Worm (Caenorhabditis elegans) whole organism, L1 larva: ENCODE data around the gene F44A2.7.

Experiments
- C16A3.4 ChIP-seq: fragments of 150-350 bp; optimal IDR thresholded peaks from 2 replicates; lab custom pipeline; 2014; ENCODE audit warnings: missing biosample characterization, missing genetic modification characterization
- C34B4.2 ChIP-seq: sonication (generic microtip); optimal IDR thresholded peaks from 2 replicates; lab custom pipeline; 2017; ENCODE audit warnings: mild to moderate bottlenecking, missing genetic modification characterization, missing compliant biosample characterization
- aly-2 ChIP-seq: fragments of 150-350 bp; optimal IDR thresholded peaks from 2 replicates; lab custom pipeline; 2014; ENCODE audit warnings: missing biosample characterization, missing genetic modification characterization
- blmp-1 ChIP-seq: fragments of 150-350 bp; optimal IDR thresholded peaks from 2 replicates; lab custom pipeline; 2014; ENCODE audit warnings: missing biosample characterization, missing genetic modification characterization
- ceh-8 ChIP-seq: fragments of 200-800 bp; sonication (Bioruptor generic); optimal IDR thresholded peaks from 2 replicates; lab custom pipeline; 2018; ENCODE audit warnings: mild to moderate bottlenecking, missing genetic modification characterization, moderate library complexity, missing compliant biosample characterization
- ceh-82 ChIP-seq, 3 experiments: fragments of 150-350 bp in 1 of 3; sonication (generic microtip) in 2 of 3; optimal IDR thresholded peaks; 2 replicates each; lab custom pipeline; 2014 to 2017; ENCODE audit warnings: missing biosample characterization in 3 of 3, missing genetic modification characterization in 3 of 3
- dpl-1 ChIP-seq, 3 experiments: fragments of 150-350 bp in 2 of 3; sonication (generic microtip) in 1 of 3; optimal IDR thresholded peaks; 2 replicates each; lab custom pipeline; 2014 to 2017; ENCODE audit warnings: missing biosample characterization in 3 of 3, missing genetic modification characterization in 3 of 3, missing genetic modification reagents in 3 of 3
- dsc-1 ChIP-seq: sonication (generic microtip); optimal IDR thresholded peaks from 2 replicates; lab custom pipeline; 2016; ENCODE audit warnings: mild to moderate bottlenecking, missing genetic modification characterization, missing compliant biosample characterization
- efl-1 ChIP-seq, 4 experiments: fragments of 150-350 bp; optimal IDR thresholded peaks in 3 of 4; peaks in 1 of 4; 1 replicate in 1 of 4; 2 replicates in 3 of 4; lab custom pipeline; 2014; ENCODE audit warnings: missing biosample characterization in 2 of 4, missing genetic modification characterization in 2 of 4, missing genetic modification reagents in 2 of 4
- efl-3 ChIP-seq: fragments of 200-800 bp; sonication (Bioruptor generic); optimal IDR thresholded peaks from 2 replicates; lab custom pipeline; 2018; ENCODE audit warnings: mild to moderate bottlenecking, missing genetic modification characterization, missing compliant biosample characterization
- egl-13 ChIP-seq: sonication (generic microtip); optimal IDR thresholded peaks from 2 replicates; lab custom pipeline; 2016; ENCODE audit warnings: missing genotype, missing genetic modification reagents, missing genetic modification characterization, missing compliant biosample characterization
- egl-27 ChIP-seq, 2 experiments: fragments of 150-350 bp in 1 of 2; sonication (generic microtip); optimal IDR thresholded peaks; 3 replicates each; lab custom pipeline; 2017 to 2018; ENCODE audit warnings: missing biosample characterization in 2 of 2, missing genetic modification characterization in 2 of 2, missing genetic modification reagents in 2 of 2
- elt-3 ChIP-seq, 6 experiments: fragments of 150-350 bp in 1 of 6; sonication (generic microtip); optimal IDR thresholded peaks; 2 replicates each; lab custom pipeline; 2017 to 2018; ENCODE audit warnings: missing biosample characterization in 6 of 6, missing genetic modification characterization in 6 of 6, inconsistent platforms in 1 of 6
- ets-5 ChIP-seq: fragments of 200-800 bp; sonication (Bioruptor generic); IDR thresholded peaks from 2 replicates; pipeline ENCODE4 v1.3.6; 2022; ENCODE audit warnings: missing genetic modification characterization, missing compliant biosample characterization
- fkh-10 ChIP-seq: sonication (generic microtip); optimal IDR thresholded peaks from 2 replicates; lab custom pipeline; 2017; ENCODE audit warnings: missing biosample characterization, missing genetic modification reagents, missing genetic modification characterization
- fkh-8 ChIP-seq: sonication (generic microtip); optimal IDR thresholded peaks from 2 replicates; lab custom pipeline; 2016; ENCODE audit warnings: mild to moderate bottlenecking, missing genetic modification characterization, missing compliant biosample characterization
- irx-1 ChIP-seq: sonication (generic microtip); optimal IDR thresholded peaks from 2 replicates; lab custom pipeline; 2016; ENCODE audit warnings: missing genetic modification characterization, missing compliant biosample characterization
- isw-1 ChIP-seq: fragments of 200-800 bp; sonication (Bioruptor generic); IDR thresholded peaks from 2 replicates; pipeline ENCODE4 v1.3.6; 2022; ENCODE audit warnings: missing genetic modification characterization, missing compliant biosample characterization
- jun-1 ChIP-seq: fragments of 150-350 bp; optimal IDR thresholded peaks from 2 replicates; lab custom pipeline; 2014; ENCODE audit warnings: missing biosample characterization, missing genetic modification reagents, missing genetic modification characterization
- lin-14 ChIP-seq: fragments of 200-800 bp; sonication (Bioruptor generic); optimal IDR thresholded peaks from 2 replicates; lab custom pipeline; 2018; ENCODE audit warnings: mild to moderate bottlenecking, missing genetic modification characterization, moderate library complexity, missing compliant biosample characterization
- lin-35 ChIP-seq, 2 experiments: fragments of 150-350 bp; optimal IDR thresholded peaks; 2 replicates each; lab custom pipeline; 2014; ENCODE audit warnings: missing biosample characterization in 2 of 2, missing genetic modification characterization in 2 of 2, missing genetic modification reagents in 2 of 2
- lsy-2 ChIP-seq, 2 experiments: fragments of 150-350 bp; optimal IDR thresholded peaks; 2 replicates each; lab custom pipeline; 2014; ENCODE audit warnings: missing biosample characterization in 2 of 2, missing genetic modification characterization in 2 of 2
- mdl-1 ChIP-seq, 2 experiments: fragments of 150-350 bp; optimal IDR thresholded peaks; 2 replicates each; lab custom pipeline; 2014 to 2017; ENCODE audit warnings: missing biosample characterization in 2 of 2, missing genetic modification characterization in 2 of 2, inconsistent platforms in 1 of 2
- mef-2 ChIP-seq: fragments of 150-350 bp; optimal IDR thresholded peaks from 2 replicates; lab custom pipeline; 2014; ENCODE audit warnings: missing biosample characterization, missing genetic modification characterization
- mep-1 ChIP-seq: fragments of 150-350 bp; optimal IDR thresholded peaks from 2 replicates; lab custom pipeline; 2014; ENCODE audit warnings: missing biosample characterization, missing genetic modification characterization
- nhr-12 ChIP-seq: sonication (generic microtip); optimal IDR thresholded peaks from 2 replicates; lab custom pipeline; 2017; ENCODE audit warnings: missing biosample characterization, missing genetic modification characterization
- nhr-19 ChIP-seq: fragments of 200-800 bp; sonication (Bioruptor generic); conservative IDR thresholded peaks from 2 replicates; pipeline ENCODE4 v1.3.6; 2022; ENCODE audit warnings: missing genetic modification characterization, missing compliant biosample characterization
- nhr-20 ChIP-seq: sonication (generic microtip); optimal IDR thresholded peaks from 2 replicates; lab custom pipeline; 2016; ENCODE audit warnings: mild to moderate bottlenecking, missing genetic modification characterization, missing compliant biosample characterization
- nhr-47 ChIP-seq: sonication (generic microtip); optimal IDR thresholded peaks from 2 replicates; lab custom pipeline; 2016; ENCODE audit warnings: mild to moderate bottlenecking, missing genetic modification characterization, moderate library complexity, missing compliant biosample characterization
- nhr-71 ChIP-seq: sonication (generic microtip); optimal IDR thresholded peaks from 2 replicates; lab custom pipeline; 2016; ENCODE audit warnings: mild to moderate bottlenecking, missing genetic modification characterization, moderate library complexity, missing compliant biosample characterization
- nhr-77 ChIP-seq: fragments of 150-350 bp; optimal IDR thresholded peaks from 2 replicates; lab custom pipeline; 2014; ENCODE audit warnings: missing biosample characterization, missing genetic modification characterization
- nhr-84 ChIP-seq: sonication (generic microtip); optimal IDR thresholded peaks from 2 replicates; lab custom pipeline; 2017; ENCODE audit warnings: missing biosample characterization, missing genetic modification characterization
- nhr-85 ChIP-seq: sonication (generic microtip); peaks from one replicate; lab custom pipeline; 2016; ENCODE audit warnings: missing genetic modification characterization, inconsistent platforms, missing compliant biosample characterization
- nhr-90 ChIP-seq: sonication (generic microtip); optimal IDR thresholded peaks from 2 replicates; lab custom pipeline; 2016; ENCODE audit warnings: mild to moderate bottlenecking, missing genetic modification characterization, missing compliant biosample characterization; ENCODE audit not compliant: poor library complexity
- pag-3 ChIP-seq: sonication (generic microtip); optimal IDR thresholded peaks from 2 replicates; lab custom pipeline; 2017; ENCODE audit warnings: missing genetic modification characterization, mild to moderate bottlenecking, missing compliant biosample characterization, antibody characterized with exemption, borderline replicate concordance; ENCODE audit not compliant: insufficient read depth
- pqm-1 ChIP-seq: sonication (generic microtip); optimal IDR thresholded peaks from 3 replicates; lab custom pipeline; 2017; ENCODE audit warnings: missing biosample characterization, missing genetic modification characterization
- rnt-1 ChIP-seq: sonication (generic microtip); optimal IDR thresholded peaks from 2 replicates; lab custom pipeline; 2016; ENCODE audit warnings: mild to moderate bottlenecking, missing genetic modification characterization, moderate library complexity, missing compliant biosample characterization
- skn-1 ChIP-seq: fragments of 150-350 bp; optimal IDR thresholded peaks from 2 replicates; lab custom pipeline; 2014; ENCODE audit warnings: missing biosample characterization, missing genetic modification characterization
- snpc-4 ChIP-seq: fragments of 150-350 bp; optimal IDR thresholded peaks from 2 replicates; lab custom pipeline; 2014; ENCODE audit warnings: missing biosample characterization, missing genetic modification characterization
- snu-23 ChIP-seq: sonication (generic microtip); optimal IDR thresholded peaks from 2 replicates; lab custom pipeline; 2016; ENCODE audit warnings: missing genetic modification characterization, missing compliant biosample characterization
- swsn-7 ChIP-seq: sonication (generic microtip); optimal IDR thresholded peaks from 2 replicates; lab custom pipeline; 2016; ENCODE audit warnings: missing genetic modification characterization, missing compliant biosample characterization
- tbx-2 ChIP-seq: sonication (generic microtip); optimal IDR thresholded peaks from 2 replicates; lab custom pipeline; 2016; ENCODE audit warnings: missing genetic modification characterization, missing compliant biosample characterization
- unc-130 ChIP-seq: fragments of 150-350 bp; optimal IDR thresholded peaks from 2 replicates; lab custom pipeline; 2017; ENCODE audit warnings: missing biosample characterization, missing genetic modification characterization, inconsistent platforms
- unc-30 ChIP-seq: sonication (generic microtip); optimal IDR thresholded peaks from 2 replicates; lab custom pipeline; 2017; ENCODE audit warnings: missing biosample characterization, missing genetic modification characterization
- unc-86 ChIP-seq: sonication (generic microtip); optimal IDR thresholded peaks from 2 replicates; lab custom pipeline; 2016; ENCODE audit warnings: missing genetic modification characterization, missing compliant biosample characterization
- xbp-1 ChIP-seq: sonication (generic microtip); optimal IDR thresholded peaks from 2 replicates; lab custom pipeline; 2016; ENCODE audit warnings: missing genetic modification characterization, missing compliant biosample characterization
- zag-1 ChIP-seq: fragments of 150-350 bp; optimal IDR thresholded peaks from 2 replicates; lab custom pipeline; 2014; ENCODE audit warnings: missing biosample characterization, missing genetic modification characterization
- zip-4 ChIP-seq: fragments of 200-800 bp; sonication (Bioruptor generic); optimal IDR thresholded peaks from 2 replicates; lab custom pipeline; 2018; ENCODE audit warnings: mild to moderate bottlenecking, missing genetic modification characterization, moderate library complexity, missing compliant biosample characterization
- ztf-11 ChIP-seq, 2 experiments: sonication (generic microtip); optimal IDR thresholded peaks; 2 replicates each; lab custom pipeline; 2016 to 2017; ENCODE audit warnings: missing genetic modification characterization in 2 of 2, missing biosample characterization in 1 of 2, missing compliant biosample characterization in 1 of 2

Gene F44A2.7

DNA sequence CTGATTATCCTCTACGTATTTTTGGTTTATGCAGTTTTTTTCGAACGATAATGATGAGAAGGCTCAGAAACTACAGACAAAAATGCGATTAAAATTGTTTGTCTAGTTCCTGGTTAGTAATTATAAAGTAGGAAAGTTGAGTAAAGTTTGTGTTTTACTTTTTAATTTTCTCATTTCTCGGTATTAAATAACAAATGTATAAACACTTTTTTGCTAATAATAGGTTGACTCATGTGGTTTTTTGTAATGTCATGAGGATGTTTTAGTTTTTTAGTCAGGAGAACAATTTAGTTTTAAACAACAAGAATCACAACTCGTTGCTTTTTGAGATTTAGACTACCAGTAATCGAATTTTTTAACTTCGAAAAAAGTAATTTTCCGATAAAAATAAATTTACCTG is 48.7 kb upstream of the F44A2.7 start (continued):
- TF ChIP-seq unc-30 (tag; lab: Kevin White, UChicago), result no peak
- TF ChIP-seq zag-1 (tag; lab: Kevin White, UChicago), result no peak
- TF ChIP-seq efl-3 (GFP tag; lab: Kevin White, UChicago), result no peak
- TF ChIP-seq nhr-12 (tag; lab: Kevin White, UChicago), result no peak
- TF ChIP-seq nhr-90 (tag; lab: Kevin White, UChicago), result no peak
- no peak for TF ChIP-seq zip-4
- TF ChIP-seq efl-1 (optimal IDR thresholded peaks at IDR 0.05; lab: Kevin White, UChicago), result no peak
- TF ChIP-seq efl-1 (GFP tag; optimal IDR thresholded peaks at IDR 0.05 in 1 of 2; lab: Kevin White, UChicago), result no peak
- no peak for TF ChIP-seq jun-1
- TF ChIP-seq aly-2 (tag; lab: Kevin White, UChicago), result no peak
- peak; percentile 3 for TF ChIP-seq nhr-20 (tag; lab: Kevin White, UChicago)
- TF ChIP-seq ets-5 (GFP tag; lab: Robert Waterston, UW), result no peak
- TF ChIP-seq ceh-8 (GFP tag; lab: Kevin White, UChicago), result no peak
- TF ChIP-seq pqm-1 (tag; lab: Kevin White, UChicago), result no peak
- no peak for TF ChIP-seq mep-1
- TF ChIP-seq snu-23 (GFP tag; lab: Kevin White, UChicago), result no peak

ce11 chrV:9273587-9273986 is 47.7 kb upstream of the F44A2.7 start:
- TF ChIP-seq mdl-1 (tag; optimal IDR thresholded peaks at IDR 0.05; lab: Kevin White, UChicago) (peak in 1 of 2 experiments; percentile 67), fkh-10 (GFP tag; lab: Kevin White, UChicago) (peak; percentile 58), lsy-2 (tag; optimal IDR thresholded peaks at IDR 0.05; lab: Kevin White, UChicago) (peak; percentile 41 to 74), isw-1 (GFP tag; lab: Robert Waterston, UW) (peak; percentile 49), skn-1 (tag; lab: Kevin White, UChicago) (no peak), ceh-82 (tag; optimal IDR thresholded peaks at IDR 0.05; lab: Kevin White, UChicago) (peak; percentile 15 to 83 (median 66)), C16A3.4 (tag; lab: Kevin White, UChicago) (peak; percentile 36), ztf-11 (tag; optimal IDR thresholded peaks at IDR 0.05; lab: Kevin White, UChicago) (no peak), nhr-77 (peak; percentile 50), snpc-4 (peak; percentile 60), xbp-1 (peak; percentile 54), unc-130 (tag; lab: Kevin White, UChicago) (no peak), mef-2 (tag; lab: Kevin White, UChicago) (no peak), snu-23 (GFP tag; lab: Kevin White, UChicago) (peak; percentile 81), tbx-2 (peak; percentile 75), swsn-7 (tag; lab: Kevin White, UChicago) (peak; percentile 60), efl-1 (optimal IDR thresholded peaks at IDR 0.05; lab: Kevin White, UChicago) (peak; percentile 48 to 70), efl-1 (GFP tag; optimal IDR thresholded peaks at IDR 0.05 in 1 of 2; lab: Kevin White, UChicago) (peak; percentile 35 to 69), unc-86 (tag; lab: Kevin White, UChicago) (peak; percentile 63), irx-1 (tag; lab: Kevin White, UChicago) (peak; percentile 39), jun-1 (peak; percentile 61), ceh-8 (GFP tag; lab: Kevin White, UChicago) (peak; percentile 22), lin-35 (GFP tag; optimal IDR thresholded peaks at IDR 0.05; lab: Kevin White, UChicago) (peak; percentile 35 to 44), pag-3 (tag; lab: Kevin White, UChicago) (no peak), nhr-85 (tag; lab: Kevin White, UChicago) (peak; percentile 69), fkh-8 (tag; lab: Kevin White, UChicago) (peak; percentile 32), nhr-84 (no peak), C34B4.2 (no peak), mep-1 (peak; percentile 29), nhr-90 (tag; lab: Kevin White, UChicago) (no peak), blmp-1 (tag; lab: Kevin White, UChicago) (peak; percentile 4), nhr-47 (tag; lab: Kevin White, UChicago) (peak; percentile 65), elt-3 (tag; optimal IDR thresholded peaks at IDR 0.05; lab: Kevin White, UChicago) (peak in 1 of 6 experiments; percentile 48), dsc-1 (tag; lab: Kevin White, UChicago) (peak; percentile 42), nhr-20 (tag; lab: Kevin White, UChicago) (peak; percentile 81), rnt-1 (tag; lab: Kevin White, UChicago) (peak; percentile 61), egl-27 (tag; optimal IDR thresholded peaks at IDR 0.05; lab: Kevin White, UChicago) (peak in 1 of 2 experiments; percentile 70), unc-30 (tag; lab: Kevin White, UChicago) (no peak), lin-14 (GFP tag; lab: Kevin White, UChicago) (peak; percentile 98), dpl-1 (GFP tag; optimal IDR thresholded peaks at IDR 0.05; lab: Kevin White, UChicago) (peak in 1 of 3 experiments; percentile 30), nhr-19 (GFP tag; lab: Robert Waterston, UW) (peak; percentile 67), egl-13 (tag; lab: Kevin White, UChicago) (peak; percentile 16), nhr-71 (tag; lab: Kevin White, UChicago) (peak; percentile 88)
